Worm (Caenorhabditis elegans) whole organism, L4 larva: ENCODE measurements around the gene nhr-154.
A peak's percentile ranks its signal among the peaks of the same experiment; 100 is the strongest.

Experiments used
- F37D6.2 ChIP-seq: sonication (generic microtip); optimal IDR thresholded peaks from 2 replicates; lab custom pipeline; 2016; ENCODE audit warnings: mild to moderate bottlenecking, missing genetic modification characterization, missing compliant biosample characterization
- T20F7.1 ChIP-seq: fragments of 200-800 bp; sonication (Bioruptor generic); optimal IDR thresholded peaks from 2 replicates; lab custom pipeline; 2018; ENCODE audit warnings: mild to moderate bottlenecking, missing genetic modification characterization, missing compliant biosample characterization
- T26A8.4 ChIP-seq: fragments of 200-800 bp; sonication (Bioruptor generic); IDR thresholded peaks from 2 replicates; pipeline ENCODE4 v1.3.6; 2022; ENCODE audit warnings: missing genetic modification characterization, missing compliant biosample characterization
- Y105C5A.15 ChIP-seq: fragments of 200-800 bp; sonication (Bioruptor generic); IDR thresholded peaks from 2 replicates; pipeline ENCODE4 v1.3.6; 2022; ENCODE audit warnings: missing genetic modification characterization, missing compliant biosample characterization
- Y5F2A.4 ChIP-seq: fragments of 200-800 bp; sonication (Bioruptor generic); optimal IDR thresholded peaks from 2 replicates; lab custom pipeline; 2018; ENCODE audit warnings: mild to moderate bottlenecking, missing genetic modification characterization, missing compliant biosample characterization
- Y75B8A.6 ChIP-seq: fragments of 200-800 bp; sonication (Bioruptor generic); IDR thresholded peaks from 2 replicates; pipeline ENCODE4 v1.3.6; 2022; ENCODE audit warnings: missing genetic modification reagents, missing genetic modification characterization, missing compliant biosample characterization
- ZK337.2 ChIP-seq: fragments of 200-800 bp; sonication (Bioruptor generic); IDR thresholded peaks from 2 replicates; pipeline ENCODE4 v1.3.6; 2022; ENCODE audit warnings: missing genetic modification reagents, missing genetic modification characterization, missing compliant biosample characterization
- aha-1 ChIP-seq: fragments of 150-350 bp; peaks from one replicate; lab custom pipeline; 2014; ENCODE audit warnings: missing biosample characterization, missing genetic modification characterization
- aly-2 ChIP-seq: sonication (generic microtip); optimal IDR thresholded peaks from 2 replicates; lab custom pipeline; 2018; ENCODE audit warnings: missing biosample characterization, missing genetic modification characterization
- ceh-62 ChIP-seq: sonication (generic microtip); optimal IDR thresholded peaks from 2 replicates; lab custom pipeline; 2017; ENCODE audit warnings: missing biosample characterization, missing genetic modification characterization
- ces-1 ChIP-seq: fragments of 150-350 bp; sonication (generic microtip); optimal IDR thresholded peaks from 4 replicates; lab custom pipeline; 2014; ENCODE audit warnings: missing biosample characterization, missing genetic modification reagents, missing genetic modification characterization
- daf-12 ChIP-seq: fragments of 150-350 bp; optimal IDR thresholded peaks from 2 replicates; lab custom pipeline; 2014; ENCODE audit warnings: missing biosample characterization, missing genetic modification reagents, missing genetic modification characterization
- daf-16 ChIP-seq, 3 experiments: sonication (generic microtip); optimal IDR thresholded peaks; 2 replicates each; lab custom pipeline; 2016 to 2017; ENCODE audit warnings: missing genetic modification characterization in 3 of 3, missing genetic modification reagents in 3 of 3, mild to moderate bottlenecking in 2 of 3, missing compliant biosample characterization in 2 of 3, missing biosample characterization in 1 of 3, moderate library complexity in 1 of 3
- daf-19 ChIP-seq: fragments of 200-800 bp; sonication (Bioruptor generic); conservative IDR thresholded peaks from 2 replicates; pipeline ENCODE4 v1.3.6; 2022; ENCODE audit warnings: missing genetic modification characterization, missing compliant biosample characterization
- daf-8 ChIP-seq: fragments of 200-800 bp; sonication (Bioruptor generic); IDR thresholded peaks from 2 replicates; pipeline ENCODE4 v1.3.6; 2022; ENCODE audit warnings: missing genetic modification characterization, missing compliant biosample characterization
- dmd-6 ChIP-seq: fragments of 200-800 bp; sonication (Bioruptor generic); IDR thresholded peaks from 2 replicates; pipeline ENCODE4 v1.3.6; 2022; ENCODE audit warnings: missing genetic modification reagents, missing genetic modification characterization, missing compliant biosample characterization
- dmd-9 ChIP-seq: fragments of 200-800 bp; sonication (Bioruptor generic); IDR thresholded peaks from 2 replicates; pipeline ENCODE4 v1.3.6; 2022; ENCODE audit warnings: missing genetic modification reagents, missing genetic modification characterization, missing compliant biosample characterization
- dpl-1 ChIP-seq: fragments of 150-350 bp; optimal IDR thresholded peaks from 2 replicates; lab custom pipeline; 2014; ENCODE audit warnings: missing biosample characterization, missing genetic modification reagents, missing genetic modification characterization
- dve-1 ChIP-seq: sonication (generic microtip); optimal IDR thresholded peaks from 2 replicates; lab custom pipeline; 2017; ENCODE audit warnings: antibody characterized with exemption, mild to moderate bottlenecking, missing genetic modification characterization, missing compliant biosample characterization; ENCODE audit not compliant: insufficient read depth
- egl-27 ChIP-seq: sonication (generic microtip); optimal IDR thresholded peaks from 3 replicates; lab custom pipeline; 2017; ENCODE audit warnings: missing biosample characterization, missing genetic modification reagents, missing genetic modification characterization
- egl-43 ChIP-seq: fragments of 200-800 bp; sonication (Bioruptor generic); IDR thresholded peaks from 2 replicates; pipeline ENCODE4 v1.3.6; 2022; ENCODE audit warnings: missing genetic modification reagents, missing genetic modification characterization, missing compliant biosample characterization
- gei-8 ChIP-seq: fragments of 200-800 bp; sonication (Bioruptor generic); optimal IDR thresholded peaks from 2 replicates; lab custom pipeline; 2018; ENCODE audit warnings: mild to moderate bottlenecking, missing genetic modification characterization, missing compliant biosample characterization
- lin-1 ChIP-seq: fragments of 200-800 bp; sonication (Bioruptor generic); IDR thresholded peaks from 2 replicates; pipeline ENCODE4 v1.3.6; 2022; ENCODE audit warnings: missing genetic modification reagents, missing genetic modification characterization, missing compliant biosample characterization
- lin-13 ChIP-seq: fragments of 150-350 bp; optimal IDR thresholded peaks from 2 replicates; lab custom pipeline; 2014; ENCODE audit warnings: missing biosample characterization, missing genetic modification reagents, missing genetic modification characterization
- lin-15B ChIP-seq: fragments of 150-350 bp; sonication (generic microtip); optimal IDR thresholded peaks from 3 replicates; lab custom pipeline; 2014; ENCODE audit warnings: missing biosample characterization, missing genetic modification characterization
- lir-3 ChIP-seq: sonication (generic microtip); optimal IDR thresholded peaks from 2 replicates; lab custom pipeline; 2016; ENCODE audit warnings: mild to moderate bottlenecking, missing genetic modification characterization, missing compliant biosample characterization
- madf-9 ChIP-seq: fragments of 200-800 bp; sonication (Bioruptor generic); conservative IDR thresholded peaks from 2 replicates; pipeline ENCODE4 v1.3.6; 2022; ENCODE audit warnings: missing genetic modification reagents, missing genetic modification characterization, missing compliant biosample characterization
- mdl-1 ChIP-seq, 2 experiments: fragments of 150-350 bp in 1 of 2; sonication (generic microtip) in 1 of 2; optimal IDR thresholded peaks; 2 replicates each; lab custom pipeline; 2014 to 2017; ENCODE audit warnings: missing biosample characterization in 2 of 2, missing genetic modification characterization in 2 of 2
- mdt-29 ChIP-seq: fragments of 200-800 bp; sonication (Bioruptor generic); IDR thresholded peaks from 2 replicates; pipeline ENCODE4 v1.3.6; 2022; ENCODE audit warnings: missing genetic modification reagents, missing genetic modification characterization, missing compliant biosample characterization
- mes-2 ChIP-seq: sonication (generic microtip); optimal IDR thresholded peaks from 2 replicates; lab custom pipeline; 2016; ENCODE audit warnings: missing genotype, mild to moderate bottlenecking, missing genetic modification characterization, missing compliant biosample characterization; ENCODE audit not compliant: poor library complexity, severe bottlenecking
- nhr-102 ChIP-seq: sonication (generic microtip); optimal IDR thresholded peaks from 2 replicates; lab custom pipeline; 2016; ENCODE audit warnings: mild to moderate bottlenecking, missing genetic modification characterization, moderate library complexity, missing compliant biosample characterization
- nhr-111 ChIP-seq: fragments of 200-800 bp; sonication (Bioruptor generic); optimal IDR thresholded peaks from 2 replicates; lab custom pipeline; 2018; ENCODE audit warnings: mild to moderate bottlenecking, missing genetic modification characterization, missing compliant biosample characterization
- nhr-25 ChIP-seq: sonication (generic microtip); optimal IDR thresholded peaks from 2 replicates; lab custom pipeline; 2017; ENCODE audit warnings: missing genetic modification characterization, mild to moderate bottlenecking, missing compliant biosample characterization, antibody characterized with exemption, moderate library complexity, borderline replicate concordance; ENCODE audit not compliant: insufficient read depth
- nhr-28 ChIP-seq: fragments of 150-350 bp; optimal IDR thresholded peaks from 2 replicates; lab custom pipeline; 2014; ENCODE audit warnings: missing biosample characterization, missing genetic modification characterization
- nhr-6 ChIP-seq: fragments of 150-350 bp; optimal IDR thresholded peaks from 2 replicates; lab custom pipeline; 2014; ENCODE audit warnings: missing biosample characterization, missing genetic modification characterization
- nhr-76 ChIP-seq: fragments of 150-350 bp; optimal IDR thresholded peaks from 2 replicates; lab custom pipeline; 2014; ENCODE audit warnings: missing biosample characterization, missing genetic modification characterization
- php-3 ChIP-seq: fragments of 200-800 bp; sonication (Bioruptor generic); IDR thresholded peaks from 2 replicates; pipeline ENCODE4 v1.3.6; 2022; ENCODE audit warnings: missing genetic modification reagents, missing genetic modification characterization, missing compliant biosample characterization
- pqm-1 ChIP-seq: sonication (generic microtip); optimal IDR thresholded peaks from 2 replicates; lab custom pipeline; 2017; ENCODE audit warnings: missing biosample characterization, missing genetic modification characterization
- saeg-2 ChIP-seq: fragments of 200-800 bp; sonication (Bioruptor generic); IDR thresholded peaks from 2 replicates; pipeline ENCODE4 v1.3.6; 2022; ENCODE audit warnings: missing genetic modification reagents, missing genetic modification characterization, missing compliant biosample characterization
- set-16 ChIP-seq: fragments of 200-800 bp; sonication (Bioruptor generic); IDR thresholded peaks from 2 replicates; pipeline ENCODE4 v1.3.6; 2022; ENCODE audit warnings: missing genetic modification reagents, missing genetic modification characterization, missing compliant biosample characterization
- skn-1 ChIP-seq: fragments of 150-350 bp; optimal IDR thresholded peaks from 2 replicates; lab custom pipeline; 2014; ENCODE audit warnings: missing biosample characterization, missing genetic modification characterization
- snpc-4 ChIP-seq: fragments of 150-350 bp; optimal IDR thresholded peaks from 2 replicates; lab custom pipeline; 2014; ENCODE audit warnings: missing biosample characterization, missing genetic modification characterization
- unc-39 ChIP-seq: sonication (generic microtip); optimal IDR thresholded peaks from 2 replicates; lab custom pipeline; 2017; ENCODE audit warnings: missing biosample characterization, missing genetic modification characterization
- unc-62 ChIP-seq, 3 experiments: fragments of 150-350 bp in 1 of 3; sonication (generic microtip); optimal IDR thresholded peaks in 2 of 3; peaks in 1 of 3; 1 replicate in 1 of 3; 2 replicates in 2 of 3; lab custom pipeline; 2014 to 2017; ENCODE audit warnings: missing biosample characterization in 3 of 3, missing genetic modification characterization in 3 of 3, missing genetic modification reagents in 3 of 3, missing genotype in 1 of 3
- vab-7 ChIP-seq: fragments of 200-800 bp; sonication (Bioruptor generic); IDR thresholded peaks from 2 replicates; pipeline ENCODE4 v1.3.6; 2022; ENCODE audit warnings: missing genetic modification reagents, missing genetic modification characterization, missing compliant biosample characterization
- zag-1 ChIP-seq: fragments of 150-350 bp; optimal IDR thresholded peaks from 2 replicates; lab custom pipeline; 2014; ENCODE audit warnings: missing biosample characterization, missing genetic modification characterization
- zfp-2 ChIP-seq: sonication (generic microtip); optimal IDR thresholded peaks from 2 replicates; lab custom pipeline; 2016; ENCODE audit warnings: mild to moderate bottlenecking, missing genetic modification characterization, missing compliant biosample characterization
- zip-11 ChIP-seq: fragments of 200-800 bp; sonication (Bioruptor generic); IDR thresholded peaks from 2 replicates; pipeline ENCODE4 v1.3.6; 2022; ENCODE audit warnings: missing genetic modification characterization, missing compliant biosample characterization

Gene nhr-154

ce11 chrV:12071483-12071882 lies 29.6 kb upstream of the nhr-154 start (continued):
- TF ChIP-seq ces-1 (GFP tag; lab: Kevin White, UChicago), result no peak
- TF ChIP-seq T20F7.1 (GFP tag; lab: Kevin White, UChicago), result no peak
- TF ChIP-seq daf-8 (GFP tag; lab: Robert Waterston, UW), result no peak
- TF ChIP-seq T26A8.4, result no peak
- TF ChIP-seq Y75B8A.6 (GFP tag; lab: Robert Waterston, UW), result no peak
- TF ChIP-seq mdl-1 (tag; optimal IDR thresholded peaks at IDR 0.05; lab: Kevin White, UChicago), result peak; percentile 14 to 70
- no peak for TF ChIP-seq vab-7
- no peak for TF ChIP-seq Y105C5A.15
- TF ChIP-seq gei-8 (GFP tag; lab: Kevin White, UChicago), result no peak
- TF ChIP-seq madf-9 (GFP tag; lab: Robert Waterston, UW), result no peak
- no peak for TF ChIP-seq Y5F2A.4 (GFP tag; lab: Kevin White, UChicago)
- no peak for TF ChIP-seq saeg-2 (GFP tag; lab: Robert Waterston, UW)
- TF ChIP-seq lin-1 (GFP tag; lab: Robert Waterston, UW), result no peak
- no peak for TF ChIP-seq snpc-4 (tag; lab: Kevin White, UChicago)
- TF ChIP-seq daf-19 (GFP tag; lab: Robert Waterston, UW), result no peak
- TF ChIP-seq nhr-25 (tag; lab: Kevin White, UChicago), result peak; percentile 65
- TF ChIP-seq dmd-9 (GFP tag; lab: Robert Waterston, UW), result no peak
- TF ChIP-seq aha-1 (tag; lab: Kevin White, UChicago), result peak; percentile 46
- no peak for TF ChIP-seq zip-11 (GFP tag; lab: Robert Waterston, UW)
- no peak for TF ChIP-seq aly-2
- TF ChIP-seq nhr-102 (tag; lab: Kevin White, UChicago), result no peak
- TF ChIP-seq lin-13 (GFP tag; lab: Kevin White, UChicago), result no peak
- TF ChIP-seq dpl-1 (GFP tag; lab: Kevin White, UChicago), result no peak
- TF ChIP-seq unc-39 (tag; lab: Kevin White, UChicago), result no peak

ce11 chrV:12074886-12075285 lies 26.2 kb upstream of the nhr-154 start, which contains the start of gene R07B7.6:
TSS of gene R07B7.6 (minus strand) at chrV:12074986.
- TF ChIP-seq ceh-62 (tag; lab: Kevin White, UChicago) (no peak), Y75B8A.6 (GFP tag; lab: Robert Waterston, UW) (no peak), mdt-29 (no peak), zfp-2 (tag; lab: Kevin White, UChicago) (no peak), daf-12 (tag; lab: Kevin White, UChicago) (no peak), daf-8 (GFP tag; lab: Robert Waterston, UW) (no peak), unc-62 (GFP tag; optimal IDR thresholded peaks at IDR 0.05 in 1 of 2; lab: Kevin White, UChicago) (no peak), unc-62 (tag; optimal IDR thresholded peaks at IDR 0.05; lab: Kevin White, UChicago) (no peak), egl-43 (GFP tag; lab: Robert Waterston, UW) (no peak), nhr-111 (GFP tag; lab: Kevin White, UChicago) (no peak), F37D6.2 (no peak), skn-1 (tag; lab: Kevin White, UChicago) (no peak), ZK337.2 (GFP tag; lab: Robert Waterston, UW) (no peak)

- no peak for TF ChIP-seq Y105C5A.15
- TF ChIP-seq egl-27 (tag; lab: Kevin White, UChicago), result no peak
- TF ChIP-seq saeg-2 (GFP tag; lab: Robert Waterston, UW), result no peak
- peak; percentile 51 for TF ChIP-seq dmd-6 (GFP tag; lab: Robert Waterston, UW)
- TF ChIP-seq pqm-1 (tag; lab: Kevin White, UChicago), result peak; percentile 60
- TF ChIP-seq zag-1 (tag; lab: Kevin White, UChicago), result no peak
- TF ChIP-seq lir-3 (tag; lab: Kevin White, UChicago), result no peak
- no peak for TF ChIP-seq skn-1 (tag; lab: Kevin White, UChicago)
- peak; percentile 26 for TF ChIP-seq dve-1 (tag; lab: Kevin White, UChicago)
- no peak for TF ChIP-seq lin-15B (tag; lab: Kevin White, UChicago)
- TF ChIP-seq set-16, result no peak
- TF ChIP-seq nhr-28 (tag; lab: Kevin White, UChicago), result peak; percentile 67
- TF ChIP-seq dpl-1 (GFP tag; lab: Kevin White, UChicago), result no peak
- no peak for TF ChIP-seq daf-16 (GFP tag; optimal IDR thresholded peaks at IDR 0.05; lab: Kevin White, UChicago)
- TF ChIP-seq daf-16 (tag; optimal IDR thresholded peaks at IDR 0.05; lab: Kevin White, UChicago), result peak; percentile 73
- TF ChIP-seq nhr-6 (tag; lab: Kevin White, UChicago), result no peak
- TF ChIP-seq nhr-76 (tag; lab: Kevin White, UChicago), result no peak
- TF ChIP-seq mes-2, result no peak
- TF ChIP-seq php-3, result no peak
- no peak for TF ChIP-seq unc-39 (tag; lab: Kevin White, UChicago)
- no peak for TF ChIP-seq snpc-4 (tag; lab: Kevin White, UChicago)
Measured at ce11 chrV:12075983-12076382, 25.1 kb upstream of the nhr-154 start.
